Fruit fly (Drosophila melanogaster) whole organism, embryonic: Measurements from ENCODE around the gene tipE.

ENCODE experiments used
- Adf1 ChIP-seq: fragments of 200-800 bp; sonication (Bioruptor generic); IDR thresholded peaks from 2 replicates; pipeline ENCODE4 v1.3.6; 2022; ENCODE audit warnings: missing biosample characterization, missing genetic modification characterization
- Bgb ChIP-seq: fragments of 200-800 bp; sonication (Bioruptor generic); IDR thresholded peaks from 2 replicates; pipeline ENCODE4 v1.3.6; 2022; ENCODE audit warnings: missing biosample characterization, missing genetic modification characterization; ENCODE audit not compliant: partially characterized antibody
- CG10959 ChIP-seq: fragments of 200-800 bp; sonication (Bioruptor generic); IDR thresholded peaks from 2 replicates; pipeline ENCODE4 v1.3.6; 2022; ENCODE audit warnings: missing biosample characterization, missing genetic modification characterization
- CG11398 ChIP-seq: fragments of 200-800 bp; sonication (Bioruptor generic); optimal IDR thresholded peaks from 2 replicates; lab custom pipeline; 2016; ENCODE audit warnings: missing biosample characterization, missing genetic modification characterization
- CG11456 ChIP-seq: fragments of 200-800 bp; sonication (Bioruptor generic); IDR thresholded peaks from 3 replicates; pipeline ENCODE4 v1.3.6; 2022; ENCODE audit warnings: missing biosample characterization, missing genetic modification characterization
- CG12071 ChIP-seq: fragments of 200-800 bp; sonication (Bioruptor generic); optimal IDR thresholded peaks from 3 replicates; lab custom pipeline; 2018; ENCODE audit warnings: missing biosample characterization, mild to moderate bottlenecking, missing genetic modification characterization
- CG12744 ChIP-seq: fragments of 200-800 bp; sonication (Bioruptor generic); optimal IDR thresholded peaks from 2 replicates; lab custom pipeline; 2016; ENCODE audit warnings: missing biosample characterization, missing genetic modification characterization
- CG13894 ChIP-seq: fragments of 200-800 bp; sonication (Bioruptor generic); optimal IDR thresholded peaks from 3 replicates; lab custom pipeline; 2018; ENCODE audit warnings: missing biosample characterization, mild to moderate bottlenecking, missing genetic modification characterization, moderate library complexity
- CG1529 ChIP-seq: fragments of 200-800 bp; sonication (Bioruptor generic); optimal IDR thresholded peaks from 3 replicates; lab custom pipeline; 2018; ENCODE audit warnings: missing biosample characterization, missing genetic modification characterization
- CG17829 ChIP-seq: fragments of 200-800 bp; optimal IDR thresholded peaks from 2 replicates; lab custom pipeline; 2019; ENCODE audit warnings: missing biosample characterization, mild to moderate bottlenecking, missing genetic modification characterization, moderate library complexity
- CG18262 ChIP-seq: fragments of 200-800 bp; optimal IDR thresholded peaks from 3 replicates; lab custom pipeline; 2019; ENCODE audit warnings: missing biosample characterization, mild to moderate bottlenecking, missing genetic modification characterization, moderate library complexity
- CG2875 ChIP-seq: fragments of 200-800 bp; sonication (Bioruptor generic); optimal IDR thresholded peaks from 2 replicates; lab custom pipeline; 2017; ENCODE audit warnings: missing biosample characterization, mild to moderate bottlenecking, missing genetic modification characterization, missing genetic modification reagents
- CG3995 ChIP-seq: fragments of 200-800 bp; sonication (Bioruptor generic); optimal IDR thresholded peaks from 3 replicates; lab custom pipeline; 2016; ENCODE audit warnings: missing biosample characterization, missing genetic modification characterization
- CG4707 ChIP-seq: fragments of 200-800 bp; sonication (Bioruptor generic); optimal IDR thresholded peaks from 2 replicates; lab custom pipeline; 2018; ENCODE audit warnings: missing biosample characterization, mild to moderate bottlenecking, missing genetic modification characterization, moderate library complexity
- CG6689 ChIP-seq: fragments of 200-800 bp; sonication (Bioruptor generic); IDR thresholded peaks from 2 replicates; pipeline ENCODE4 v1.3.6; 2022; ENCODE audit warnings: missing biosample characterization, missing genetic modification characterization
- CG6765 ChIP-seq: fragments of 200-800 bp; sonication (Bioruptor generic); optimal IDR thresholded peaks from 3 replicates; lab custom pipeline; 2017; ENCODE audit warnings: missing biosample characterization, mild to moderate bottlenecking, missing genetic modification characterization
- CG6813 ChIP-seq: fragments of 200-800 bp; sonication (Bioruptor generic); optimal IDR thresholded peaks from 2 replicates; lab custom pipeline; 2017; ENCODE audit warnings: missing biosample characterization, missing genetic modification characterization, mild to moderate bottlenecking, moderate library complexity, missing genetic modification reagents
- CG7786 ChIP-seq: fragments of 200-800 bp; sonication (Bioruptor generic); optimal IDR thresholded peaks from 2 replicates; lab custom pipeline; 2016; ENCODE audit warnings: missing biosample characterization, missing genetic modification characterization
- CG8281 ChIP-seq: fragments of 200-800 bp; sonication (Bioruptor generic); optimal IDR thresholded peaks from 2 replicates; lab custom pipeline; 2018; ENCODE audit warnings: missing biosample characterization, mild to moderate bottlenecking, missing genetic modification characterization, moderate library complexity
- CG9817 ChIP-seq: fragments of 200-800 bp; sonication (Bioruptor generic); optimal IDR thresholded peaks from 2 replicates; lab custom pipeline; 2018; ENCODE audit warnings: missing biosample characterization, mild to moderate bottlenecking, missing genetic modification characterization, moderate library complexity
- CG9932 ChIP-seq: fragments of 200-800 bp; sonication (Bioruptor generic); IDR thresholded peaks from 2 replicates; pipeline ENCODE4 v1.3.6; 2022; ENCODE audit warnings: missing biosample characterization, missing genetic modification characterization
- CHES-1-like ChIP-seq: fragments of 200-800 bp; sonication (Bioruptor generic); optimal IDR thresholded peaks from 2 replicates; lab custom pipeline; 2016; ENCODE audit warnings: missing biosample characterization, missing genetic modification characterization
- CkIIα-i1 ChIP-seq: fragments of 200-800 bp; sonication (Bioruptor generic); IDR thresholded peaks from 2 replicates; pipeline ENCODE4 v1.3.6; 2022; ENCODE audit warnings: missing biosample characterization, missing genetic modification characterization
- D19A ChIP-seq: fragments of 200-800 bp; optimal IDR thresholded peaks from 3 replicates; lab custom pipeline; 2019; ENCODE audit warnings: missing biosample characterization, mild to moderate bottlenecking, missing genetic modification characterization, moderate library complexity
- Dad ChIP-seq: fragments of 200-800 bp; sonication (Bioruptor generic); optimal IDR thresholded peaks from 3 replicates; lab custom pipeline; 2016; ENCODE audit warnings: missing biosample characterization, missing genetic modification characterization
- Dip3 ChIP-seq: fragments of 200-800 bp; sonication (Bioruptor generic); optimal IDR thresholded peaks from 3 replicates; lab custom pipeline; 2016; ENCODE audit warnings: missing biosample characterization, missing genetic modification characterization
- Ets65A ChIP-seq: fragments of 200-800 bp; sonication (Bioruptor generic); peaks from one replicate; lab custom pipeline; 2016; ENCODE audit warnings: missing biosample characterization, missing genetic modification characterization
- GATAe ChIP-seq: fragments of 200-800 bp; sonication (Bioruptor generic); conservative IDR thresholded peaks from 2 replicates; pipeline ENCODE4 v1.3.6; 2022; ENCODE audit warnings: missing biosample characterization, missing genetic modification characterization
- Gug ChIP-seq: fragments of 200-800 bp; sonication (Bioruptor generic); IDR thresholded peaks from 4 replicates; pipeline ENCODE4 v1.3.6; 2022; ENCODE audit warnings: missing biosample characterization, missing genetic modification characterization
- Hmx ChIP-seq: fragments of 200-800 bp; sonication (Bioruptor generic); optimal IDR thresholded peaks from 2 replicates; lab custom pipeline; 2016; ENCODE audit warnings: missing biosample characterization, missing genetic modification characterization
- Kr ChIP-seq: fragments of 200-800 bp; sonication (Bioruptor generic); optimal IDR thresholded peaks from 2 replicates; lab custom pipeline; 2017; ENCODE audit warnings: missing biosample characterization, mild to moderate bottlenecking, missing genetic modification characterization
- MBD-R2 ChIP-seq: fragments of 200-800 bp; sonication (Bioruptor generic); IDR thresholded peaks from 2 replicates; pipeline ENCODE4 v1.3.6; 2022; ENCODE audit warnings: missing biosample characterization, missing genetic modification characterization
- Optix ChIP-seq: fragments of 200-800 bp; sonication (Bioruptor generic); IDR thresholded peaks from 3 replicates; pipeline ENCODE4 v1.3.6; 2022; ENCODE audit warnings: missing biosample characterization, missing genetic modification characterization
- Sin3A ChIP-seq: fragments of >200 bp; optimal IDR thresholded peaks from 2 replicates; lab custom pipeline; 2018
- Stat92E ChIP-seq, 3 experiments: fragments of >200 bp in 2 of 3; fragments of 200-800 bp in 1 of 3; sonication (Bioruptor generic) in 1 of 3; optimal IDR thresholded peaks; 2 replicates each; lab custom pipeline; 2017 to 2019; ENCODE audit warnings: missing biosample characterization in 3 of 3, missing genetic modification characterization in 3 of 3, mild to moderate bottlenecking in 1 of 3, moderate library complexity in 1 of 3
- Xbp1 ChIP-seq: fragments of 200-800 bp; sonication (Bioruptor generic); optimal IDR thresholded peaks from 3 replicates; lab custom pipeline; 2016; ENCODE audit warnings: missing biosample characterization, mild to moderate bottlenecking, missing genetic modification characterization
- ase ChIP-seq: fragments of 200-800 bp; sonication (Bioruptor generic); IDR thresholded peaks from 3 replicates; pipeline ENCODE4 v1.3.6; 2022; ENCODE audit warnings: missing biosample characterization, missing genetic modification characterization
- ato ChIP-seq: fragments of 200-800 bp; sonication (Bioruptor generic); IDR thresholded peaks from 2 replicates; pipeline ENCODE4 v1.3.6; 2022; ENCODE audit warnings: missing biosample characterization, missing genetic modification characterization; ENCODE audit not compliant: partially characterized antibody
- az2 ChIP-seq: fragments of 200-800 bp; sonication (Bioruptor generic); optimal IDR thresholded peaks from 3 replicates; lab custom pipeline; 2016; ENCODE audit warnings: missing biosample characterization, missing genetic modification characterization
- bab2 ChIP-seq: fragments of 200-800 bp; sonication (Bioruptor generic); optimal IDR thresholded peaks from 2 replicates; lab custom pipeline; 2016; ENCODE audit warnings: missing biosample characterization, missing genetic modification characterization
- emc ChIP-seq: fragments of 200-800 bp; sonication (Bioruptor generic); optimal IDR thresholded peaks from 2 replicates; lab custom pipeline; 2016; ENCODE audit warnings: missing biosample characterization, missing genetic modification characterization
- hkb ChIP-seq, 2 experiments: fragments of 200-800 bp in 1 of 2; fragments of >200 bp in 1 of 2; sonication (Bioruptor generic) in 1 of 2; IDR thresholded peaks in 1 of 2; optimal IDR thresholded peaks in 1 of 2; 2 replicates each; pipeline versions ENCODE4 v1.3.6 to Lab custom; 2017 to 2022; ENCODE audit warnings: missing biosample characterization in 1 of 2, missing genetic modification characterization in 1 of 2
- ind ChIP-seq: fragments of 200-800 bp; sonication (Bioruptor generic); optimal IDR thresholded peaks from 3 replicates; lab custom pipeline; 2016; ENCODE audit warnings: missing biosample characterization, missing genetic modification characterization
- insv ChIP-seq, 2 experiments: fragments of 200-800 bp; sonication (Bioruptor generic); optimal IDR thresholded peaks; 3 replicates each; lab custom pipeline; 2016 to 2018; ENCODE audit warnings: missing biosample characterization in 2 of 2, missing genetic modification characterization in 2 of 2
- maf-S ChIP-seq: fragments of 200-800 bp; sonication (Bioruptor generic); optimal IDR thresholded peaks from 2 replicates; lab custom pipeline; 2016; ENCODE audit warnings: missing biosample characterization, missing genetic modification characterization
- prd ChIP-seq, 3 experiments: fragments of >200 bp in 2 of 3; fragments of 200-800 bp in 1 of 3; sonication (Bioruptor generic) in 1 of 3; optimal IDR thresholded peaks in 2 of 3; IDR thresholded peaks in 1 of 3; 2 replicates in 2 of 3; 3 replicates in 1 of 3; pipeline versions ENCODE4 v1.3.6 to Lab custom; 2017 to 2022; ENCODE audit warnings: missing biosample characterization in 1 of 3, missing genetic modification characterization in 1 of 3
- rib ChIP-seq: fragments of 200-800 bp; sonication (Bioruptor generic); IDR thresholded peaks from 2 replicates; pipeline ENCODE4 v1.3.6; 2022; ENCODE audit warnings: missing biosample characterization, missing genetic modification characterization
- unc-4 ChIP-seq: fragments of 200-800 bp; sonication (Bioruptor generic); IDR thresholded peaks from 2 replicates; pipeline ENCODE4 v1.3.6; 2022; ENCODE audit warnings: missing biosample characterization, missing genetic modification characterization; ENCODE audit not compliant: partially characterized antibody
- vfl ChIP-seq: fragments of 200-800 bp; sonication (Bioruptor generic); optimal IDR thresholded peaks from 2 replicates; lab custom pipeline; 2016; ENCODE audit warnings: missing biosample characterization, missing genetic modification characterization
- vvl ChIP-seq: fragments of 200-800 bp; sonication (Bioruptor generic); IDR thresholded peaks from 2 replicates; pipeline ENCODE4 v1.3.6; 2022; ENCODE audit warnings: missing biosample characterization, missing genetic modification characterization
- zf30C ChIP-seq: fragments of 200-800 bp; sonication (Bioruptor generic); optimal IDR thresholded peaks from 3 replicates; lab custom pipeline; 2018; ENCODE audit warnings: missing biosample characterization, mild to moderate bottlenecking, missing genetic modification characterization

Gene tipE

DNA sequence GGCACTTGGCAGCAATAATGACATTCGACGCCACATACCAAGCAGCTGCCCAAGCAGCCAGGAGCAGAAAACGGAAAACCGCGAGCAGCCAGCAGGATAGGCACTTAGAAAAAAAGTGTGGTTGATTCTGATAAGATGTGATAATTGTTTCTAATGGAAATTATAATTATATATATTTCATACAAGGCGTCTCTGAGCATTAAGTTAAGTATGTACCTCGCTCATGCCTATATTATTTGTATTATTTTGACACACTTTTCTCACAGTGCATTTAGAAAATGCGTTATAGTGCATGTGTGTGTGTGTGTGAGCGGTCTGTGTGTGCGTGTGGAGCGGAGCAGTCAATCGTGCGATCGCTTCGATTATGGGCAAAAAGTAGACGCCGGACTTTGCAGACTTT lies 29.9 kb upstream of the tipE start (continued):
- TF ChIP-seq CG18262: peak; percentile 56
- no peak for TF ChIP-seq Kr (GFP tag; lab: Kevin White, UChicago)
- TF ChIP-seq insv (GFP tag; optimal IDR thresholded peaks at IDR 0.05; lab: Kevin White, UChicago): no peak
- peak; percentile 31; the same call in 1 of the 2 replicates for TF ChIP-seq vvl (GFP tag; lab: Robert Waterston, UW)
- no peak for TF ChIP-seq Dad (GFP tag; lab: Kevin White, UChicago)
- no peak for TF ChIP-seq CG11456 (GFP tag; lab: Robert Waterston, UW)
- TF ChIP-seq CG17829: peak; percentile 56
- peak; percentile 19 for TF ChIP-seq Xbp1
- no peak for TF ChIP-seq unc-4 (GFP tag; lab: Robert Waterston, UW)
- TF ChIP-seq zf30C (GFP tag; lab: Kevin White, UChicago): peak; percentile 58
- TF ChIP-seq rib: no peak
- no peak for TF ChIP-seq Stat92E (GFP tag; optimal IDR thresholded peaks at IDR 0.05; lab: Kevin White, UChicago)
- no peak for TF ChIP-seq ase (GFP tag; lab: Robert Waterston, UW)
- TF ChIP-seq CG3995 (GFP tag; lab: Kevin White, UChicago): no peak
- TF ChIP-seq vfl: no peak
- no peak for TF ChIP-seq CG13894 (tag; lab: Kevin White, UChicago)
- TF ChIP-seq CG6813 (GFP tag; lab: Kevin White, UChicago): no peak
- no peak for TF ChIP-seq CG9817 (tag; lab: Kevin White, UChicago)
- no peak for TF ChIP-seq ind (GFP tag; lab: Kevin White, UChicago)
- TF ChIP-seq CG4707 (GFP tag; lab: Kevin White, UChicago): no peak
- TF ChIP-seq CG2875 (GFP tag; lab: Kevin White, UChicago): no peak
- TF ChIP-seq CG1529 (GFP tag; lab: Kevin White, UChicago): no peak
- TF ChIP-seq az2 (GFP tag; lab: Kevin White, UChicago): peak; percentile 11
- TF ChIP-seq Bgb (GFP tag; lab: Robert Waterston, UW): no peak
- TF ChIP-seq CG12744 (GFP tag; lab: Kevin White, UChicago): no peak
- TF ChIP-seq Gug: no peak
- no peak for TF ChIP-seq CkIIα-i1 (GFP tag; lab: Robert Waterston, UW)
- TF ChIP-seq CG8281 (tag; lab: Kevin White, UChicago): no peak
- TF ChIP-seq D19A (tag; lab: Kevin White, UChicago): no peak
- no peak for TF ChIP-seq CG7786 (GFP tag; lab: Kevin White, UChicago)
- TF ChIP-seq Adf1 (GFP tag; lab: Robert Waterston, UW): no peak
- no peak for TF ChIP-seq CHES-1-like (GFP tag; lab: Kevin White, UChicago)
- no peak for TF ChIP-seq bab2 (GFP tag; lab: Kevin White, UChicago)
- no peak for TF ChIP-seq hkb (optimal IDR thresholded peaks at IDR 0.05; lab: Kevin White, UChicago)
- TF ChIP-seq hkb (GFP tag; IDR thresholded peaks at IDR 0.05; lab: Robert Waterston, UW): no peak
- no peak for TF ChIP-seq CG11398 (GFP tag; lab: Kevin White, UChicago)
- TF ChIP-seq emc (GFP tag; lab: Kevin White, UChicago): no peak
- TF ChIP-seq maf-S: no peak
- no peak for TF ChIP-seq ato (GFP tag; lab: Robert Waterston, UW)
- peak; percentile 27; the same call in 1 of the 2 replicates for TF ChIP-seq CG6689 (GFP tag; lab: Robert Waterston, UW)
- no peak for TF ChIP-seq prd (optimal IDR thresholded peaks at IDR 0.05; lab: Kevin White, UChicago)
- peak; percentile 87 for TF ChIP-seq prd (GFP tag; IDR thresholded peaks at IDR 0.05; lab: Robert Waterston, UW)
- no peak for TF ChIP-seq Hmx (GFP tag; lab: Kevin White, UChicago)
- no peak for TF ChIP-seq MBD-R2 (GFP tag; lab: Robert Waterston, UW)
- TF ChIP-seq CG12071: no peak
- TF ChIP-seq CG9932: no peak
- no peak for TF ChIP-seq Dip3
- TF ChIP-seq Sin3A (lab: Kevin White, UChicago): no peak
- TF ChIP-seq CG6765: no peak
- peak; percentile 55; the same call in 1 of the 2 replicates for TF ChIP-seq CG10959
- TF ChIP-seq GATAe (GFP tag; lab: Robert Waterston, UW): no peak
- no peak for TF ChIP-seq Optix (GFP tag; lab: Robert Waterston, UW)
- TF ChIP-seq Ets65A (GFP tag; lab: Kevin White, UChicago): no peak
